Worm (Caenorhabditis elegans) whole organism, L1 larva: Measurements from ENCODE around the gene Y54G11A.9.
A peak's percentile ranks its signal among the peaks of the same experiment; 100 is the strongest.

ENCODE experiments used
- C04F5.9 ChIP-seq: sonication (generic microtip); optimal IDR thresholded peaks from 2 replicates; lab custom pipeline; 2016; ENCODE audit warnings: missing genetic modification characterization, missing compliant biosample characterization
- C16A3.4 ChIP-seq: fragments of 150-350 bp; optimal IDR thresholded peaks from 2 replicates; lab custom pipeline; 2014; ENCODE audit warnings: missing biosample characterization, missing genetic modification characterization
- alr-1 ChIP-seq: fragments of 200-800 bp; sonication (Bioruptor generic); optimal IDR thresholded peaks from 2 replicates; lab custom pipeline; 2018; ENCODE audit warnings: borderline replicate concordance, mild to moderate bottlenecking, missing genetic modification characterization, missing compliant biosample characterization
- blmp-1 ChIP-seq: fragments of 150-350 bp; optimal IDR thresholded peaks from 2 replicates; lab custom pipeline; 2014; ENCODE audit warnings: missing biosample characterization, missing genetic modification characterization
- ceh-63 ChIP-seq: fragments of 200-800 bp; sonication (Bioruptor generic); optimal IDR thresholded peaks from 2 replicates; lab custom pipeline; 2018; ENCODE audit warnings: mild to moderate bottlenecking, missing genetic modification characterization, missing compliant biosample characterization
- ceh-82 ChIP-seq, 3 experiments: fragments of 150-350 bp in 1 of 3; sonication (generic microtip) in 2 of 3; optimal IDR thresholded peaks; 2 replicates each; lab custom pipeline; 2014 to 2017; ENCODE audit warnings: missing biosample characterization in 3 of 3, missing genetic modification characterization in 3 of 3
- ces-1 ChIP-seq: fragments of 150-350 bp; optimal IDR thresholded peaks from 2 replicates; lab custom pipeline; 2014; ENCODE audit warnings: missing biosample characterization, missing genetic modification reagents, missing genetic modification characterization
- dpl-1 ChIP-seq, 3 experiments: fragments of 150-350 bp in 2 of 3; sonication (generic microtip) in 1 of 3; optimal IDR thresholded peaks; 2 replicates each; lab custom pipeline; 2014 to 2017; ENCODE audit warnings: missing biosample characterization in 3 of 3, missing genetic modification characterization in 3 of 3, missing genetic modification reagents in 3 of 3
- egl-13 ChIP-seq: sonication (generic microtip); optimal IDR thresholded peaks from 2 replicates; lab custom pipeline; 2016; ENCODE audit warnings: missing genotype, missing genetic modification reagents, missing genetic modification characterization, missing compliant biosample characterization
- elt-2 ChIP-seq: sonication (generic microtip); optimal IDR thresholded peaks from 2 replicates; lab custom pipeline; 2016; ENCODE audit warnings: missing genetic modification characterization, mild to moderate bottlenecking, inconsistent platforms, missing compliant biosample characterization, missing genetic modification reagents
- elt-3 ChIP-seq, 6 experiments: fragments of 150-350 bp in 1 of 6; sonication (generic microtip); optimal IDR thresholded peaks; 2 replicates each; lab custom pipeline; 2017 to 2018; ENCODE audit warnings: missing biosample characterization in 6 of 6, missing genetic modification characterization in 6 of 6, inconsistent platforms in 1 of 6
- fkh-10 ChIP-seq: sonication (generic microtip); optimal IDR thresholded peaks from 2 replicates; lab custom pipeline; 2017; ENCODE audit warnings: missing biosample characterization, missing genetic modification reagents, missing genetic modification characterization
- fkh-8 ChIP-seq: sonication (generic microtip); optimal IDR thresholded peaks from 2 replicates; lab custom pipeline; 2016; ENCODE audit warnings: mild to moderate bottlenecking, missing genetic modification characterization, missing compliant biosample characterization
- grh-1 ChIP-seq: fragments of 200-800 bp; sonication (Bioruptor generic); IDR thresholded peaks from 2 replicates; pipeline ENCODE4 v1.3.6; 2022; ENCODE audit warnings: missing genetic modification reagents, missing genetic modification characterization, missing compliant biosample characterization
- hlh-17 ChIP-seq: fragments of 200-800 bp; sonication (Bioruptor generic); optimal IDR thresholded peaks from 2 replicates; lab custom pipeline; 2018; ENCODE audit warnings: missing genetic modification characterization, mild to moderate bottlenecking, missing compliant biosample characterization, moderate library complexity, borderline replicate concordance
- hlh-4 ChIP-seq: sonication (generic microtip); optimal IDR thresholded peaks from 2 replicates; lab custom pipeline; 2016; ENCODE audit warnings: mild to moderate bottlenecking, missing genetic modification characterization, missing compliant biosample characterization
- irx-1 ChIP-seq: sonication (generic microtip); optimal IDR thresholded peaks from 2 replicates; lab custom pipeline; 2016; ENCODE audit warnings: missing genetic modification characterization, missing compliant biosample characterization
- lin-13 ChIP-seq: fragments of 150-350 bp; optimal IDR thresholded peaks from 2 replicates; lab custom pipeline; 2014; ENCODE audit warnings: missing biosample characterization, missing genetic modification reagents, missing genetic modification characterization
- lin-15B ChIP-seq: fragments of 150-350 bp; sonication (generic microtip); optimal IDR thresholded peaks from 3 replicates; lab custom pipeline; 2014; ENCODE audit warnings: missing biosample characterization, missing genetic modification characterization
- lin-39 ChIP-seq: fragments of 150-350 bp; optimal IDR thresholded peaks from 2 replicates; lab custom pipeline; 2014; ENCODE audit warnings: missing biosample characterization, missing genetic modification reagents, missing genetic modification characterization
- lsy-2 ChIP-seq, 2 experiments: fragments of 150-350 bp; optimal IDR thresholded peaks; 2 replicates each; lab custom pipeline; 2014; ENCODE audit warnings: missing biosample characterization in 2 of 2, missing genetic modification characterization in 2 of 2
- mab-9 ChIP-seq: fragments of 200-800 bp; sonication (Bioruptor generic); IDR thresholded peaks from 2 replicates; pipeline ENCODE4 v1.3.6; 2022; ENCODE audit warnings: missing genetic modification reagents, missing genetic modification characterization, missing compliant biosample characterization
- mef-2 ChIP-seq: fragments of 150-350 bp; optimal IDR thresholded peaks from 2 replicates; lab custom pipeline; 2014; ENCODE audit warnings: missing biosample characterization, missing genetic modification characterization
- mep-1 ChIP-seq: fragments of 150-350 bp; optimal IDR thresholded peaks from 2 replicates; lab custom pipeline; 2014; ENCODE audit warnings: missing biosample characterization, missing genetic modification characterization
- nhr-19 ChIP-seq: fragments of 200-800 bp; sonication (Bioruptor generic); conservative IDR thresholded peaks from 2 replicates; pipeline ENCODE4 v1.3.6; 2022; ENCODE audit warnings: missing genetic modification characterization, missing compliant biosample characterization
- nhr-77 ChIP-seq: fragments of 150-350 bp; optimal IDR thresholded peaks from 2 replicates; lab custom pipeline; 2014; ENCODE audit warnings: missing biosample characterization, missing genetic modification characterization
- nhr-84 ChIP-seq: sonication (generic microtip); optimal IDR thresholded peaks from 2 replicates; lab custom pipeline; 2017; ENCODE audit warnings: missing biosample characterization, missing genetic modification characterization
- nhr-90 ChIP-seq: sonication (generic microtip); optimal IDR thresholded peaks from 2 replicates; lab custom pipeline; 2016; ENCODE audit warnings: mild to moderate bottlenecking, missing genetic modification characterization, missing compliant biosample characterization; ENCODE audit not compliant: poor library complexity
- pag-3 ChIP-seq: sonication (generic microtip); optimal IDR thresholded peaks from 2 replicates; lab custom pipeline; 2017; ENCODE audit warnings: missing genetic modification characterization, mild to moderate bottlenecking, missing compliant biosample characterization, antibody characterized with exemption, borderline replicate concordance; ENCODE audit not compliant: insufficient read depth
- pax-3 ChIP-seq: fragments of 200-800 bp; sonication (Bioruptor generic); optimal IDR thresholded peaks from 2 replicates; lab custom pipeline; 2018; ENCODE audit warnings: mild to moderate bottlenecking, missing genetic modification characterization, moderate library complexity, missing compliant biosample characterization
- pqm-1 ChIP-seq: sonication (generic microtip); optimal IDR thresholded peaks from 3 replicates; lab custom pipeline; 2017; ENCODE audit warnings: missing biosample characterization, missing genetic modification characterization
- rnt-1 ChIP-seq: sonication (generic microtip); optimal IDR thresholded peaks from 2 replicates; lab custom pipeline; 2016; ENCODE audit warnings: mild to moderate bottlenecking, missing genetic modification characterization, moderate library complexity, missing compliant biosample characterization
- sox-4 ChIP-seq: sonication (generic microtip); optimal IDR thresholded peaks from 2 replicates; lab custom pipeline; 2016; ENCODE audit warnings: missing genetic modification characterization, missing compliant biosample characterization
- sup-37 ChIP-seq: fragments of 200-800 bp; sonication (Bioruptor generic); optimal IDR thresholded peaks from 2 replicates; lab custom pipeline; 2018; ENCODE audit warnings: mild to moderate bottlenecking, missing genetic modification characterization, missing compliant biosample characterization
- swsn-7 ChIP-seq: sonication (generic microtip); optimal IDR thresholded peaks from 2 replicates; lab custom pipeline; 2016; ENCODE audit warnings: missing genetic modification characterization, missing compliant biosample characterization
- unc-130 ChIP-seq: fragments of 150-350 bp; optimal IDR thresholded peaks from 2 replicates; lab custom pipeline; 2017; ENCODE audit warnings: missing biosample characterization, missing genetic modification characterization, inconsistent platforms
- unc-86 ChIP-seq: sonication (generic microtip); optimal IDR thresholded peaks from 2 replicates; lab custom pipeline; 2016; ENCODE audit warnings: missing genetic modification characterization, missing compliant biosample characterization
- vab-15 ChIP-seq: sonication (generic microtip); optimal IDR thresholded peaks from 2 replicates; lab custom pipeline; 2017; ENCODE audit warnings: missing genotype, mild to moderate bottlenecking, missing genetic modification characterization, missing compliant biosample characterization
- zag-1 ChIP-seq: fragments of 150-350 bp; optimal IDR thresholded peaks from 2 replicates; lab custom pipeline; 2014; ENCODE audit warnings: missing biosample characterization, missing genetic modification characterization
- zip-4 ChIP-seq: fragments of 200-800 bp; sonication (Bioruptor generic); optimal IDR thresholded peaks from 2 replicates; lab custom pipeline; 2018; ENCODE audit warnings: mild to moderate bottlenecking, missing genetic modification characterization, moderate library complexity, missing compliant biosample characterization
- ztf-11 ChIP-seq, 2 experiments: sonication (generic microtip); optimal IDR thresholded peaks; 2 replicates each; lab custom pipeline; 2016 to 2017; ENCODE audit warnings: missing genetic modification characterization in 2 of 2, missing biosample characterization in 1 of 2, missing compliant biosample characterization in 1 of 2
- ztf-4 ChIP-seq: fragments of 150-350 bp; optimal IDR thresholded peaks from 2 replicates; lab custom pipeline; 2014; ENCODE audit warnings: missing biosample characterization, missing genetic modification characterization

The Y54G11A.9 gene

DNA sequence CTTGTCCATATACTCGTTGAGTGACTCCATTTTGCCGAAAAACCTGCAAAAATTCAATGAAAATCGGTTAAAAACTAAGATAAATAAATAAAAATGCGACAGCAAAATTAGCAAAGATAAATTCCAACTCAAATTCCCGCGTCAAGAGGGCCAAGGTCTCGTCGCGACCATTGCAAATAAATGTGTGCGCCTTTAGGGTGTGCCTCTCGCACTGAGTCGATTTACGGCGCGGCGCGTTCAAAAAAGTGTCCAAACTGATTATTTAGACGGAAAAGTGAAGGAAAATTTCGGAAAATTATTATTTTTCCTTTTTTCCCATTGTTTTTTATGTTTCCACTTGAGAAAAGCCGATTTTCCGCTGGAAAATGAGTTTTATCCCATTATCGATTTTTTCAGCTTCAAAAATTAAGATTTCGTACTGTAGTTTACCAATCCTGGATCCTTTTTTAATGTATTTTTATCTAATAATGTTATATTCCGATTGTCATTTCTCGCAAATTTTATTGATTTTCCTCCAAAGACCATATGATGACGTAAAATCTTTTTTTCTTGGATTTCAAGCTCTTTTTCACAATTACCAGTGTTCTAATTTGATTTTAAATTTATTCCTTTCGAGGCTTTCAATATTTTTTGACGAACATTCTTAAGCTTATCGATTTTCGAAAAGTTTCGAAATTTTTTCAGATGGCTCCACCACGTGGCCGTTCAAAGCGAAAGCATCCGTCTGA is 44.0 kb upstream of the Y54G11A.9 start, which contains the start of the genes kbp-3 and nurf-1 (continued):
- no peak for TF ChIP-seq elt-2
- no peak for TF ChIP-seq pax-3
- no peak for TF ChIP-seq zip-4 (GFP tag; lab: Kevin White, UChicago)
- no peak for TF ChIP-seq alr-1
- TF ChIP-seq sup-37: no peak
- TF ChIP-seq unc-86 (tag; lab: Kevin White, UChicago): no peak
- peak; percentile 23 for TF ChIP-seq fkh-8 (tag; lab: Kevin White, UChicago)
- TF ChIP-seq swsn-7: peak; percentile 14
- TF ChIP-seq lsy-2 (tag; optimal IDR thresholded peaks at IDR 0.05; lab: Kevin White, UChicago): peak; percentile 56 to 89
- TF ChIP-seq hlh-17: no peak
- peak; percentile 5 for TF ChIP-seq lin-13 (GFP tag; lab: Kevin White, UChicago)
- no peak for TF ChIP-seq nhr-90 (tag; lab: Kevin White, UChicago)
- TF ChIP-seq irx-1 (tag; lab: Kevin White, UChicago): no peak
- TF ChIP-seq ces-1: no peak
- no peak for TF ChIP-seq pag-3 (tag; lab: Kevin White, UChicago)
- TF ChIP-seq grh-1 (GFP tag; lab: Robert Waterston, UW): no peak
- TF ChIP-seq ceh-63: no peak
- peak; percentile 65 for TF ChIP-seq lin-15B (tag; lab: Kevin White, UChicago)
- TF ChIP-seq mep-1: peak; percentile 15
- TF ChIP-seq mab-9: no peak
- TF ChIP-seq C16A3.4 (tag; lab: Kevin White, UChicago): peak; percentile 67
- no peak for TF ChIP-seq pqm-1 (tag; lab: Kevin White, UChicago)
- TF ChIP-seq rnt-1 (tag; lab: Kevin White, UChicago): peak; percentile 31
- TF ChIP-seq hlh-4: no peak
- TF ChIP-seq lin-39 (tag; lab: Kevin White, UChicago): no peak
- no peak for TF ChIP-seq nhr-84 (tag; lab: Kevin White, UChicago)
- no peak for TF ChIP-seq fkh-10 (GFP tag; lab: Kevin White, UChicago)
- TF ChIP-seq ztf-4: no peak
- TF ChIP-seq nhr-77 (tag; lab: Kevin White, UChicago): peak; percentile 80
- peak; percentile 33 for TF ChIP-seq blmp-1 (tag; lab: Kevin White, UChicago)
- TF ChIP-seq dpl-1 (GFP tag; optimal IDR thresholded peaks at IDR 0.05; lab: Kevin White, UChicago): peak; percentile 86 to 93 (median 89)
- TF ChIP-seq zag-1: no peak
- TF ChIP-seq egl-13 (tag; lab: Kevin White, UChicago): no peak
- no peak for TF ChIP-seq sox-4 (tag; lab: Kevin White, UChicago)
- TF ChIP-seq ztf-11 (tag; optimal IDR thresholded peaks at IDR 0.05; lab: Kevin White, UChicago): no peak
- TF ChIP-seq unc-130 (tag; lab: Kevin White, UChicago): peak; percentile 54
- peak in 1 of 6 experiments; percentile 45 for TF ChIP-seq elt-3 (tag; optimal IDR thresholded peaks at IDR 0.05; lab: Kevin White, UChicago)
- TF ChIP-seq nhr-19 (GFP tag; lab: Robert Waterston, UW): peak; percentile 30; the same call in 1 of the 2 replicates
- no peak for TF ChIP-seq C04F5.9
- no peak for TF ChIP-seq vab-15 (tag; lab: Kevin White, UChicago)
- TF ChIP-seq ceh-82 (tag; optimal IDR thresholded peaks at IDR 0.05; lab: Kevin White, UChicago): peak in 2 of 3 experiments; percentile 14 to 60
- no peak for TF ChIP-seq mef-2 (tag; lab: Kevin White, UChicago)
